Fruit fly (Drosophila melanogaster) whole organism, adult: ENCODE measurements around the gene CG7646.
A peak's percentile ranks its signal among the peaks of the same experiment; 100 is the strongest.

Experiments used
- CG11617 ChIP-seq: fragments of 200-800 bp; sonication (Bioruptor generic); optimal IDR thresholded peaks from 2 replicates; lab custom pipeline; 2017; ENCODE audit warnings: mild to moderate bottlenecking, missing biosample characterization, missing genetic modification reagents, missing genetic modification characterization
- CG12768 ChIP-seq: fragments of 200-800 bp; sonication (Bioruptor generic); optimal IDR thresholded peaks from 2 replicates; lab custom pipeline; 2017; ENCODE audit warnings: missing biosample characterization, missing genetic modification characterization, mild to moderate bottlenecking, moderate library complexity, missing genetic modification reagents
- CG14711 ChIP-seq: fragments of 200-800 bp; sonication (Bioruptor generic); optimal IDR thresholded peaks from 2 replicates; lab custom pipeline; 2018; ENCODE audit warnings: missing biosample characterization, mild to moderate bottlenecking, missing genetic modification characterization, moderate library complexity
- CG1620 ChIP-seq: fragments of 200-800 bp; sonication (Bioruptor generic); optimal IDR thresholded peaks from 2 replicates; lab custom pipeline; 2016; ENCODE audit warnings: missing biosample characterization, missing genetic modification characterization
- CG33017 ChIP-seq: fragments of 200-800 bp; sonication (Bioruptor generic); optimal IDR thresholded peaks from 2 replicates; lab custom pipeline; 2018; ENCODE audit warnings: missing biosample characterization, mild to moderate bottlenecking, missing genetic modification characterization, moderate library complexity
- CG5204 ChIP-seq: fragments of 200-800 bp; sonication (Bioruptor generic); optimal IDR thresholded peaks from 2 replicates; lab custom pipeline; 2016; ENCODE audit warnings: missing biosample characterization, missing genetic modification characterization
- CG7045 ChIP-seq: fragments of 200-800 bp; sonication (Bioruptor generic); optimal IDR thresholded peaks from 2 replicates; lab custom pipeline; 2017; ENCODE audit warnings: missing biosample characterization, mild to moderate bottlenecking, missing genetic modification characterization
- CG7101 ChIP-seq: fragments of 200-800 bp; sonication (Bioruptor generic); optimal IDR thresholded peaks from 2 replicates; lab custom pipeline; 2018; ENCODE audit warnings: missing biosample characterization, mild to moderate bottlenecking, missing genetic modification characterization, moderate library complexity
- Clk ChIP-seq: fragments of 200-800 bp; sonication (Bioruptor generic); optimal IDR thresholded peaks from 2 replicates; lab custom pipeline; 2017; ENCODE audit warnings: missing biosample characterization, missing genetic modification characterization
- Crg-1 ChIP-seq: fragments of 200-800 bp; sonication (Bioruptor generic); optimal IDR thresholded peaks from 2 replicates; lab custom pipeline; 2016; ENCODE audit warnings: missing biosample characterization, missing genetic modification characterization
- Hr96 ChIP-seq: fragments of 200-800 bp; sonication (Bioruptor generic); optimal IDR thresholded peaks from 2 replicates; lab custom pipeline; 2016; ENCODE audit warnings: missing biosample characterization, missing genetic modification characterization
- Mnt ChIP-seq: fragments of 200-800 bp; sonication (Bioruptor generic); optimal IDR thresholded peaks from 2 replicates; lab custom pipeline; 2016; ENCODE audit warnings: missing biosample characterization, mild to moderate bottlenecking, missing genetic modification characterization
- bab1 ChIP-seq: fragments of 200-800 bp; sonication (Bioruptor generic); optimal IDR thresholded peaks from 3 replicates; lab custom pipeline; 2019; ENCODE audit warnings: missing biosample characterization, mild to moderate bottlenecking, missing genetic modification characterization, moderate library complexity
- cic ChIP-seq: fragments of 200-800 bp; sonication (Bioruptor generic); optimal IDR thresholded peaks from 2 replicates; lab custom pipeline; 2017; ENCODE audit warnings: missing biosample characterization, mild to moderate bottlenecking, missing genetic modification characterization, moderate library complexity
- cnc ChIP-seq, 2 experiments: fragments of >200 bp; optimal IDR thresholded peaks; 2 replicates each; lab custom pipeline; 2017
- kay ChIP-seq: fragments of 200-800 bp; sonication (Bioruptor generic); peaks from one replicate; lab custom pipeline; 2016; ENCODE audit warnings: missing biosample characterization, missing genetic modification characterization, borderline replicate concordance
- ovo ChIP-seq: fragments of 200-800 bp; sonication (Bioruptor generic); optimal IDR thresholded peaks from 2 replicates; lab custom pipeline; 2016; ENCODE audit warnings: missing biosample characterization, missing genetic modification characterization
- pad ChIP-seq: fragments of 200-800 bp; sonication (Bioruptor generic); optimal IDR thresholded peaks from 3 replicates; lab custom pipeline; 2017; ENCODE audit warnings: missing biosample characterization, missing genetic modification characterization, mild to moderate bottlenecking, moderate library complexity, missing genetic modification reagents
- tj ChIP-seq: fragments of 200-800 bp; sonication (Bioruptor generic); optimal IDR thresholded peaks from 3 replicates; lab custom pipeline; 2017; ENCODE audit warnings: missing biosample characterization, mild to moderate bottlenecking, missing genetic modification characterization, moderate library complexity
- toe ChIP-seq: fragments of 200-800 bp; sonication (Bioruptor generic); optimal IDR thresholded peaks from 2 replicates; lab custom pipeline; 2016; ENCODE audit warnings: missing biosample characterization, missing genetic modification characterization

Gene CG7646

dm6 chr3L:19991120-19991519, 567 bp upstream of the CG7646 start, which contains the start of gene fln:
Gene fln (minus strand): TSS chr3L:19991220.
- no peak for TF ChIP-seq Clk
- no peak for TF ChIP-seq CG14711
- no peak for TF ChIP-seq CG7045 (GFP tag; lab: Kevin White, UChicago)
- no peak for TF ChIP-seq bab1

- peak; percentile 40 for TF ChIP-seq kay
- TF ChIP-seq CG11617 (GFP tag; lab: Kevin White, UChicago): no peak
- TF ChIP-seq Crg-1: no peak
- no peak for TF ChIP-seq CG5204 (GFP tag; lab: Kevin White, UChicago)
- peak; percentile 36 for TF ChIP-seq CG14711
These were observed 2.3 kb downstream of the CG7646 start for dm6 chr3L:19994015-19994414.

dm6 chr3L:20000081-20000736, 8.5 kb downstream of the CG7646 start, which contains the start of the genes Tom20 and Gabat:
Gene Tom20 (plus strand): TSS chr3L:20000644.
Gene Gabat (minus strand): TSS chr3L:20000686.
- TF ChIP-seq CG5204 (GFP tag; lab: Kevin White, UChicago): peak; percentile 33
- TF ChIP-seq ovo: no peak
- TF ChIP-seq CG12768 (GFP tag; lab: Kevin White, UChicago): peak; percentile 45

- no peak for TF ChIP-seq CG12768 (GFP tag; lab: Kevin White, UChicago)
- peak; percentile 67 for TF ChIP-seq Mnt (GFP tag; lab: Kevin White, UChicago)
- no peak for TF ChIP-seq Hr96 (GFP tag; lab: Kevin White, UChicago)
These were observed 9.4 kb downstream of the CG7646 start for dm6 chr3L:20000878-20001640.

- TF ChIP-seq tj (GFP tag; lab: Kevin White, UChicago): peak; percentile 59
- peak; percentile 71 for TF ChIP-seq Crg-1
- TF ChIP-seq CG12768 (GFP tag; lab: Kevin White, UChicago): peak; percentile 87
- TF ChIP-seq CG14711: peak; percentile 82
- peak; percentile 80 for TF ChIP-seq Clk
- TF ChIP-seq CG1620 (GFP tag; lab: Kevin White, UChicago): peak; percentile 78
- peak; percentile 85 for TF ChIP-seq toe
- peak; percentile 62 for TF ChIP-seq Mnt (GFP tag; lab: Kevin White, UChicago)
- TF ChIP-seq CG11617 (GFP tag; lab: Kevin White, UChicago): peak; percentile 86
- no peak for TF ChIP-seq cnc (optimal IDR thresholded peaks at IDR 0.05; lab: Kevin White, UChicago)
- TF ChIP-seq CG5204 (GFP tag; lab: Kevin White, UChicago): peak; percentile 76
- TF ChIP-seq CG7101 (tag; lab: Kevin White, UChicago): peak; percentile 89
- peak; percentile 66 for TF ChIP-seq pad (GFP tag; lab: Kevin White, UChicago)
- peak; percentile 75 for TF ChIP-seq kay
- TF ChIP-seq ovo: peak; percentile 43
- peak; percentile 85 for TF ChIP-seq CG33017
- TF ChIP-seq Hr96 (GFP tag; lab: Kevin White, UChicago): no peak
- TF ChIP-seq cic: peak; percentile 63
- peak; percentile 85 for TF ChIP-seq CG7045 (GFP tag; lab: Kevin White, UChicago)
- peak; percentile 92 for TF ChIP-seq bab1
These were observed 11.0 kb downstream of the CG7646 start, which contains the start of gene CG7668 for dm6 chr3L:20002482-20003234. Gene CG7668 (plus strand): TSS chr3L:20002736.

- TF ChIP-seq kay (no peak), Hr96 (GFP tag; lab: Kevin White, UChicago) (no peak), CG5204 (GFP tag; lab: Kevin White, UChicago) (no peak), Crg-1 (no peak)
These were observed 11.5 kb downstream of the CG7646 start for dm6 chr3L:20003235-20003493.

- TF ChIP-seq toe: no peak
- TF ChIP-seq tj (GFP tag; lab: Kevin White, UChicago): no peak
- no peak for TF ChIP-seq Mnt (GFP tag; lab: Kevin White, UChicago)
- TF ChIP-seq CG14711: no peak
- TF ChIP-seq CG5204 (GFP tag; lab: Kevin White, UChicago): no peak
- TF ChIP-seq ovo: no peak
- no peak for TF ChIP-seq cic
- no peak for TF ChIP-seq pad (GFP tag; lab: Kevin White, UChicago)
These were observed 12.8 kb downstream of the CG7646 start for dm6 chr3L:20004442-20004869.
